Fruit fly (Drosophila melanogaster) whole organism, embryonic: ENCODE results near the gene CG4820.

Experiments used
- CG10959 ChIP-seq: fragments of 200-800 bp; sonication (Bioruptor generic); IDR thresholded peaks from 2 replicates; pipeline ENCODE4 v1.3.6; 2022; ENCODE audit warnings: missing biosample characterization, missing genetic modification characterization
- CG12744 ChIP-seq: fragments of 200-800 bp; sonication (Bioruptor generic); optimal IDR thresholded peaks from 2 replicates; lab custom pipeline; 2016; ENCODE audit warnings: missing biosample characterization, missing genetic modification characterization
- CG1529 ChIP-seq: fragments of 200-800 bp; sonication (Bioruptor generic); optimal IDR thresholded peaks from 3 replicates; lab custom pipeline; 2018; ENCODE audit warnings: missing biosample characterization, missing genetic modification characterization
- CG1603 ChIP-seq: fragments of 200-800 bp; sonication (Bioruptor generic); optimal IDR thresholded peaks from 2 replicates; lab custom pipeline; 2019; ENCODE audit warnings: missing biosample characterization, mild to moderate bottlenecking, missing genetic modification characterization, moderate library complexity
- CG16815 ChIP-seq: fragments of 200-800 bp; sonication (Bioruptor generic); optimal IDR thresholded peaks from 3 replicates; lab custom pipeline; 2017; ENCODE audit warnings: missing biosample characterization, mild to moderate bottlenecking, missing genetic modification characterization
- CG2116 ChIP-seq: fragments of 200-800 bp; sonication (Bioruptor generic); optimal IDR thresholded peaks from 3 replicates; lab custom pipeline; 2018; ENCODE audit warnings: missing biosample characterization, mild to moderate bottlenecking, missing genetic modification characterization
- CG2678 ChIP-seq: fragments of 200-800 bp; sonication (Bioruptor generic); optimal IDR thresholded peaks from 3 replicates; lab custom pipeline; 2019; ENCODE audit warnings: missing biosample characterization, mild to moderate bottlenecking, missing genetic modification characterization, moderate library complexity
- CG3065 ChIP-seq: fragments of 200-800 bp; sonication (Bioruptor generic); optimal IDR thresholded peaks from 2 replicates; lab custom pipeline; 2016; ENCODE audit warnings: missing biosample characterization, missing genetic modification characterization
- CG31224 ChIP-seq: fragments of 200-800 bp; sonication (Bioruptor generic); IDR thresholded peaks from 2 replicates; pipeline ENCODE4 v1.3.6; 2022; ENCODE audit warnings: missing biosample characterization, missing genetic modification characterization
- CG31365 ChIP-seq: fragments of 200-800 bp; sonication (Bioruptor generic); optimal IDR thresholded peaks from 2 replicates; lab custom pipeline; 2018; ENCODE audit warnings: missing biosample characterization, mild to moderate bottlenecking, missing genetic modification characterization
- CG32767 ChIP-seq: fragments of 200-800 bp; sonication (Bioruptor generic); IDR thresholded peaks from 2 replicates; pipeline ENCODE4 v1.3.6; 2022; ENCODE audit warnings: missing biosample characterization, missing genetic modification characterization
- CG34224 ChIP-seq: fragments of 200-800 bp; sonication (Bioruptor generic); IDR thresholded peaks from 3 replicates; pipeline ENCODE4 v1.3.6; 2022; ENCODE audit warnings: missing biosample characterization, missing genetic modification characterization; ENCODE audit not compliant: partially characterized antibody
- CG4404 ChIP-seq: fragments of 200-800 bp; sonication (Bioruptor generic); IDR thresholded peaks from 2 replicates; pipeline ENCODE4 v1.3.6; 2022; ENCODE audit warnings: missing biosample characterization, missing genetic modification characterization
- CG5953 ChIP-seq: fragments of 200-800 bp; sonication (Bioruptor generic); IDR thresholded peaks from 2 replicates; pipeline ENCODE4 v1.3.6; 2022; ENCODE audit warnings: missing biosample characterization, missing genetic modification characterization
- CG6813 ChIP-seq: fragments of 200-800 bp; sonication (Bioruptor generic); optimal IDR thresholded peaks from 2 replicates; lab custom pipeline; 2017; ENCODE audit warnings: missing biosample characterization, missing genetic modification characterization, mild to moderate bottlenecking, moderate library complexity, missing genetic modification reagents
- CG7745 ChIP-seq: fragments of 200-800 bp; sonication (Bioruptor generic); optimal IDR thresholded peaks from 2 replicates; lab custom pipeline; 2018; ENCODE audit warnings: missing biosample characterization, mild to moderate bottlenecking, missing genetic modification characterization, moderate library complexity
- CG7987 ChIP-seq: fragments of 200-800 bp; sonication (Bioruptor generic); optimal IDR thresholded peaks from 2 replicates; lab custom pipeline; 2018; ENCODE audit warnings: missing biosample characterization, mild to moderate bottlenecking, missing genetic modification characterization, moderate library complexity
- CG8388 ChIP-seq: fragments of 200-800 bp; sonication (Bioruptor generic); optimal IDR thresholded peaks from 2 replicates; lab custom pipeline; 2019; ENCODE audit warnings: missing biosample characterization, mild to moderate bottlenecking, missing genetic modification characterization, moderate library complexity
- CG9215 ChIP-seq: fragments of 200-800 bp; sonication (Bioruptor generic); IDR thresholded peaks from 2 replicates; pipeline ENCODE4 v1.3.6; 2022; ENCODE audit warnings: missing biosample characterization, missing genetic modification characterization
- Dad ChIP-seq: fragments of 200-800 bp; sonication (Bioruptor generic); optimal IDR thresholded peaks from 3 replicates; lab custom pipeline; 2016; ENCODE audit warnings: missing biosample characterization, missing genetic modification characterization
- Doc2 ChIP-seq: fragments of 200-800 bp; sonication (Bioruptor generic); IDR thresholded peaks from 2 replicates; pipeline ENCODE4 v1.3.6; 2022; ENCODE audit warnings: missing biosample characterization, missing genetic modification characterization
- E2f1 ChIP-seq: fragments of 200-800 bp; sonication (Bioruptor generic); IDR thresholded peaks from 2 replicates; pipeline ENCODE4 v1.3.6; 2022; ENCODE audit warnings: missing biosample characterization, missing genetic modification characterization
- Ets97D ChIP-seq: fragments of 200-800 bp; sonication (Bioruptor generic); optimal IDR thresholded peaks from 3 replicates; lab custom pipeline; 2016; ENCODE audit warnings: missing biosample characterization, missing genetic modification characterization
- HLHmδ ChIP-seq: fragments of 200-800 bp; sonication (Bioruptor generic); optimal IDR thresholded peaks from 2 replicates; lab custom pipeline; 2018; ENCODE audit warnings: missing biosample characterization, mild to moderate bottlenecking, missing genetic modification characterization, moderate library complexity
- Hmx ChIP-seq: fragments of 200-800 bp; sonication (Bioruptor generic); optimal IDR thresholded peaks from 2 replicates; lab custom pipeline; 2016; ENCODE audit warnings: missing biosample characterization, missing genetic modification characterization
- Hr51 ChIP-seq, 2 experiments: fragments of 200-800 bp; sonication (Bioruptor generic); optimal IDR thresholded peaks; 2 replicates in 1 of 2; 3 replicates in 1 of 2; lab custom pipeline; 2016 to 2018; ENCODE audit warnings: missing biosample characterization in 2 of 2, missing genetic modification characterization in 2 of 2, mild to moderate bottlenecking in 1 of 2, moderate library complexity in 1 of 2
- Lhr ChIP-seq: fragments of 200-800 bp; sonication (Bioruptor generic); optimal IDR thresholded peaks from 3 replicates; lab custom pipeline; 2017; ENCODE audit warnings: mild to moderate bottlenecking, missing biosample characterization, missing genetic modification reagents, missing genetic modification characterization
- Med ChIP-seq: fragments of 200-800 bp; sonication (Bioruptor generic); peaks from one replicate; lab custom pipeline; 2016; ENCODE audit warnings: missing biosample characterization, missing genetic modification characterization, mild to moderate bottlenecking, inconsistent platforms, moderate library complexity
- Mrtf ChIP-seq: fragments of 200-800 bp; sonication (Bioruptor generic); IDR thresholded peaks from 3 replicates; pipeline ENCODE4 v1.3.6; 2022; ENCODE audit warnings: missing biosample characterization, missing genetic modification characterization
- Myb ChIP-seq: fragments of 200-800 bp; sonication (Bioruptor generic); optimal IDR thresholded peaks from 2 replicates; lab custom pipeline; 2016; ENCODE audit warnings: missing biosample characterization, missing genetic modification characterization
- NC2α ChIP-seq: fragments of 200-800 bp; sonication (Bioruptor generic); optimal IDR thresholded peaks from 2 replicates; lab custom pipeline; 2016; ENCODE audit warnings: missing biosample characterization, missing genetic modification characterization
- Six4 ChIP-seq: fragments of 200-800 bp; sonication (Bioruptor generic); optimal IDR thresholded peaks from 2 replicates; lab custom pipeline; 2016; ENCODE audit warnings: missing biosample characterization, missing genetic modification characterization
- Spps ChIP-seq: fragments of 200-800 bp; sonication (Bioruptor generic); optimal IDR thresholded peaks from 2 replicates; lab custom pipeline; 2018; ENCODE audit warnings: missing biosample characterization, mild to moderate bottlenecking, missing genetic modification characterization
- Stat92E ChIP-seq, 3 experiments: fragments of >200 bp in 2 of 3; fragments of 200-800 bp in 1 of 3; sonication (Bioruptor generic) in 1 of 3; optimal IDR thresholded peaks; 2 replicates each; lab custom pipeline; 2017 to 2019; ENCODE audit warnings: missing biosample characterization in 3 of 3, missing genetic modification characterization in 3 of 3, mild to moderate bottlenecking in 1 of 3, moderate library complexity in 1 of 3
- Xrp1 ChIP-seq: fragments of 200-800 bp; sonication (Bioruptor generic); IDR thresholded peaks from 2 replicates; pipeline ENCODE4 v1.3.6; 2022; ENCODE audit warnings: missing biosample characterization, missing genetic modification characterization
- YL-1 ChIP-seq: fragments of 200-800 bp; sonication (Bioruptor generic); optimal IDR thresholded peaks from 3 replicates; lab custom pipeline; 2017; ENCODE audit warnings: missing biosample characterization, mild to moderate bottlenecking, missing genetic modification characterization
- ase ChIP-seq: fragments of 200-800 bp; sonication (Bioruptor generic); IDR thresholded peaks from 3 replicates; pipeline ENCODE4 v1.3.6; 2022; ENCODE audit warnings: missing biosample characterization, missing genetic modification characterization
- az2 ChIP-seq: fragments of 200-800 bp; sonication (Bioruptor generic); optimal IDR thresholded peaks from 3 replicates; lab custom pipeline; 2016; ENCODE audit warnings: missing biosample characterization, missing genetic modification characterization
- cas ChIP-seq: fragments of 200-800 bp; sonication (Bioruptor generic); IDR thresholded peaks from 2 replicates; pipeline ENCODE4 v1.3.6; 2022; ENCODE audit warnings: missing biosample characterization, missing genetic modification characterization
- crp ChIP-seq, 2 experiments: fragments of 200-800 bp; sonication (Bioruptor generic); optimal IDR thresholded peaks; 2 replicates in 1 of 2; 3 replicates in 1 of 2; lab custom pipeline; 2017; ENCODE audit warnings: missing biosample characterization in 2 of 2, missing genetic modification characterization in 2 of 2, mild to moderate bottlenecking in 1 of 2, moderate library complexity in 1 of 2
- dimm ChIP-seq: fragments of 200-800 bp; sonication (Bioruptor generic); IDR thresholded peaks from 2 replicates; pipeline ENCODE4 v1.3.6; 2022; ENCODE audit warnings: missing biosample characterization, missing genetic modification characterization
- eyg ChIP-seq: fragments of 200-800 bp; sonication (Bioruptor generic); optimal IDR thresholded peaks from 3 replicates; lab custom pipeline; 2016; ENCODE audit warnings: missing biosample characterization, missing genetic modification characterization
- fd96Cb ChIP-seq: fragments of 200-800 bp; sonication (Bioruptor generic); optimal IDR thresholded peaks from 2 replicates; lab custom pipeline; 2018; ENCODE audit warnings: missing biosample characterization, mild to moderate bottlenecking, missing genetic modification characterization, moderate library complexity
- fru ChIP-seq: fragments of >200 bp; optimal IDR thresholded peaks from 2 replicates; lab custom pipeline; 2017
- her ChIP-seq: fragments of 200-800 bp; sonication (Bioruptor generic); optimal IDR thresholded peaks from 2 replicates; lab custom pipeline; 2016; ENCODE audit warnings: missing biosample characterization, missing genetic modification characterization
- kni ChIP-seq: fragments of 200-800 bp; sonication (Bioruptor generic); optimal IDR thresholded peaks from 3 replicates; lab custom pipeline; 2017; ENCODE audit warnings: mild to moderate bottlenecking, missing biosample characterization, missing genetic modification reagents, missing genetic modification characterization
- mam ChIP-seq: fragments of 200-800 bp; sonication (Bioruptor generic); optimal IDR thresholded peaks from 3 replicates; lab custom pipeline; 2016; ENCODE audit warnings: missing biosample characterization, missing genetic modification characterization
- oc ChIP-seq: fragments of 200-800 bp; sonication (Bioruptor generic); optimal IDR thresholded peaks from 2 replicates; lab custom pipeline; 2018; ENCODE audit warnings: missing biosample characterization, mild to moderate bottlenecking, missing genetic modification characterization, moderate library complexity
- org-1 ChIP-seq: fragments of 200-800 bp; sonication (Bioruptor generic); optimal IDR thresholded peaks from 2 replicates; lab custom pipeline; 2017; ENCODE audit warnings: missing biosample characterization, missing genetic modification characterization
- trh ChIP-seq: fragments of 200-800 bp; sonication (Bioruptor generic); optimal IDR thresholded peaks from 2 replicates; lab custom pipeline; 2016; ENCODE audit warnings: missing biosample characterization, missing genetic modification characterization
- wor ChIP-seq: fragments of 200-800 bp; sonication (Bioruptor generic); IDR thresholded peaks from 2 replicates; pipeline ENCODE4 v1.3.6; 2022; ENCODE audit warnings: missing biosample characterization, missing genetic modification characterization

CG4820 gene

dm6 chr3R:11200885-11201421, 15.4 kb upstream of the CG4820 start (continued):
- no peak for TF ChIP-seq Doc2 (GFP tag; lab: Robert Waterston, UW)
- TF ChIP-seq CG34224 (GFP tag; lab: Robert Waterston, UW) = no peak
- no peak for TF ChIP-seq CG31365 (tag; lab: Kevin White, UChicago)
- TF ChIP-seq Dad (GFP tag; lab: Kevin White, UChicago) = no peak
- no peak for TF ChIP-seq Xrp1
- TF ChIP-seq kni (GFP tag; lab: Kevin White, UChicago) = no peak
- no peak for TF ChIP-seq org-1 (GFP tag; lab: Kevin White, UChicago)
- TF ChIP-seq CG32767 (GFP tag; lab: Robert Waterston, UW) = peak; percentile 46; the same call in 1 of the 2 replicates
- peak; percentile 17 for TF ChIP-seq CG8388 (GFP tag; lab: Kevin White, UChicago)
- TF ChIP-seq HLHmδ (GFP tag; lab: Kevin White, UChicago) = no peak
- TF ChIP-seq Stat92E (GFP tag; optimal IDR thresholded peaks at IDR 0.05; lab: Kevin White, UChicago) = no peak
- TF ChIP-seq az2 (GFP tag; lab: Kevin White, UChicago) = peak; percentile 51
- TF ChIP-seq E2f1 (GFP tag; lab: Robert Waterston, UW) = peak; percentile 56
- TF ChIP-seq CG12744 (GFP tag; lab: Kevin White, UChicago) = no peak
- no peak for TF ChIP-seq CG5953
- TF ChIP-seq fru (lab: Kevin White, UChicago) = no peak
- no peak for TF ChIP-seq ase (GFP tag; lab: Robert Waterston, UW)
- peak; percentile 54 for TF ChIP-seq CG31224 (GFP tag; lab: Robert Waterston, UW)
- TF ChIP-seq Lhr (GFP tag; lab: Kevin White, UChicago) = no peak
- peak; percentile 35 for TF ChIP-seq CG6813
- peak; percentile 25 for TF ChIP-seq Six4 (GFP tag; lab: Kevin White, UChicago)
- TF ChIP-seq eyg (GFP tag; lab: Kevin White, UChicago) = no peak
- TF ChIP-seq CG9215 (GFP tag; lab: Robert Waterston, UW) = peak; percentile 41; the same call in 1 of the 2 replicates
- TF ChIP-seq Hmx (GFP tag; lab: Kevin White, UChicago) = no peak
- peak; percentile 49 for TF ChIP-seq fd96Cb
- TF ChIP-seq mam (GFP tag; lab: Kevin White, UChicago) = peak; percentile 38
- peak; percentile 78 for TF ChIP-seq CG2678 (tag; lab: Kevin White, UChicago)
- TF ChIP-seq CG3065 (GFP tag; lab: Kevin White, UChicago) = no peak
- no peak for TF ChIP-seq NC2α (GFP tag; lab: Kevin White, UChicago)
- peak; percentile 32 for TF ChIP-seq CG1603 (tag; lab: Kevin White, UChicago)
- no peak for TF ChIP-seq crp (GFP tag; optimal IDR thresholded peaks at IDR 0.05; lab: Kevin White, UChicago)
- no peak for TF ChIP-seq Spps (tag; lab: Kevin White, UChicago)
- TF ChIP-seq her (GFP tag; lab: Kevin White, UChicago) = no peak
- peak; percentile 22 for TF ChIP-seq CG16815 (GFP tag; lab: Kevin White, UChicago)
- no peak for TF ChIP-seq CG10959 (GFP tag; lab: Robert Waterston, UW)
- TF ChIP-seq Med (GFP tag; lab: Kevin White, UChicago) = peak; percentile 77
- TF ChIP-seq dimm (GFP tag; lab: Robert Waterston, UW) = no peak
- TF ChIP-seq CG1529 (GFP tag; lab: Kevin White, UChicago) = no peak
- TF ChIP-seq Myb (GFP tag; lab: Kevin White, UChicago) = no peak
- TF ChIP-seq CG7987 = no peak
- TF ChIP-seq YL-1 (GFP tag; lab: Kevin White, UChicago) = no peak
- no peak for TF ChIP-seq trh
- peak in 1 of 2 experiments; percentile 77 for TF ChIP-seq Hr51 (GFP tag; optimal IDR thresholded peaks at IDR 0.05; lab: Kevin White, UChicago)
- no peak for TF ChIP-seq Mrtf (GFP tag; lab: Robert Waterston, UW)
- no peak for TF ChIP-seq cas
- peak; percentile 14 for TF ChIP-seq CG2116 (GFP tag; lab: Kevin White, UChicago)
- TF ChIP-seq oc (tag; lab: Kevin White, UChicago) = peak; percentile 19
- TF ChIP-seq Ets97D = no peak
- peak; percentile 21; the same call in 1 of the 2 replicates for TF ChIP-seq wor (GFP tag; lab: Robert Waterston, UW)
- no peak for TF ChIP-seq CG4404 (GFP tag; lab: Robert Waterston, UW)
- TF ChIP-seq CG7745 (tag; lab: Kevin White, UChicago) = no peak
